Worm (Caenorhabditis elegans): ENCODE measurements around the gene elf-1.

Gene elf-1

ce11 chrIII:656660-657059 lies 32.3 kb upstream of the elf-1 start:
- TF ChIP-seq ceh-82 (tag; optimal IDR thresholded peaks at IDR 0.05) (no peak), dve-1 (tag; optimal IDR thresholded peaks at IDR 0.05; ENCODE audit: insufficient read depth) (no peak), R02D3.7 (tag; optimal IDR thresholded peaks at IDR 0.05) (no peak), aly-2 (tag; optimal IDR thresholded peaks at IDR 0.05) (no peak), F26F4.8 (GFP tag; conservative IDR thresholded peaks at IDR 0.05) (no peak), aha-1 (tag) (no peak), lim-7 (GFP tag; IDR thresholded peaks at IDR 0.05) (no peak)

ce11 chrIII:657241-657640 lies 31.7 kb upstream of the elf-1 start:
- TF ChIP-seq nhr-28 (tag; optimal IDR thresholded peaks at IDR 0.05) (no peak), nhr-25 (tag; optimal IDR thresholded peaks at IDR 0.05; ENCODE audit: borderline replicate concordance, insufficient read depth) (peak; percentile 23), aha-1 (tag) (peak; percentile 1), unc-62 (GFP tag; optimal IDR thresholded peaks at IDR 0.05 in 1 of 2) (peak in 1 of 2 experiments; percentile 76), unc-62 (tag; optimal IDR thresholded peaks at IDR 0.05) (no peak)

ce11 chrIII:658357-658756 lies 30.6 kb upstream of the elf-1 start, which contains the start of gene C09F5.1:
C09F5.1 (plus strand) TSS chrIII:658709.
- TF ChIP-seq nhr-28 (tag; optimal IDR thresholded peaks at IDR 0.05) (peak; percentile 50), hmg-1.1 (GFP tag; IDR thresholded peaks at IDR 0.05) (no peak)

ce11 chrIII:665173-665757 lies 23.7 kb upstream of the elf-1 start, which contains the start of gene C09F5.3:
C09F5.3 (minus strand) TSS chrIII:665266.
- TF ChIP-seq vab-7 (GFP tag; IDR thresholded peaks at IDR 0.05) (0 out of 2 replicates have a peak, but pooled peaks have one; percentile 20), ctbp-1 (GFP tag; IDR thresholded peaks at IDR 0.05) (no peak), set-16 (GFP tag; IDR thresholded peaks at IDR 0.05) (0 out of 2 replicates have a peak, but pooled peaks have one; percentile 21), mdl-1 (tag; optimal IDR thresholded peaks at IDR 0.05) (no peak), php-3 (GFP tag; IDR thresholded peaks at IDR 0.05) (no peak), cey-2 (tag; optimal IDR thresholded peaks at IDR 0.05; ENCODE audit: borderline replicate concordance, insufficient read depth) (no peak), lin-39 (tag; optimal IDR thresholded peaks at IDR 0.05) (no peak), lim-7 (GFP tag; IDR thresholded peaks at IDR 0.05) (no peak), ceh-62 (tag; optimal IDR thresholded peaks at IDR 0.05) (no peak), nhr-48 (tag; optimal IDR thresholded peaks at IDR 0.05) (no peak), Y48G9A.11 (GFP tag; IDR thresholded peaks at IDR 0.05) (no peak), nhr-11 (tag; optimal IDR thresholded peaks at IDR 0.05) (no peak), aha-1 (tag) (peak; percentile 66), ceh-28 (tag; optimal IDR thresholded peaks at IDR 0.05) (no peak), dmd-8 (GFP tag; IDR thresholded peaks at IDR 0.05) (no peak), mes-2 (tag; optimal IDR thresholded peaks at IDR 0.05; ENCODE audit: poor library complexity, severe bottlenecking) (no peak), gei-8 (GFP tag; optimal IDR thresholded peaks at IDR 0.05) (no peak), jun-1 (tag; optimal IDR thresholded peaks at IDR 0.05) (no peak), tag-97 (GFP tag; IDR thresholded peaks at IDR 0.05) (no peak), rbr-2 (tag; optimal IDR thresholded peaks at IDR 0.05) (no peak)

ce11 chrIII:668303-668893 lies 20.6 kb upstream of the elf-1 start, which contains the start of gene W02B3.3:
W02B3.3 (minus strand) TSS chrIII:668433.
- TF ChIP-seq zfp-3 (GFP tag; conservative IDR thresholded peaks at IDR 0.05) = no peak
- peak; percentile 26; the same call in 1 of the 2 replicates for TF ChIP-seq dmd-6 (GFP tag; IDR thresholded peaks at IDR 0.05)
- TF ChIP-seq egl-43 (GFP tag; IDR thresholded peaks at IDR 0.05) = peak; percentile 57; the same call in 1 of the 2 replicates
- peak; percentile 78 for TF ChIP-seq hmg-1.1 (GFP tag; IDR thresholded peaks at IDR 0.05)
- TF ChIP-seq lin-1 (GFP tag; IDR thresholded peaks at IDR 0.05) = no peak
- TF ChIP-seq aha-1 (tag) = peak; percentile 97
- peak; percentile 78 for TF ChIP-seq rbr-2 (tag; optimal IDR thresholded peaks at IDR 0.05)
- TF ChIP-seq lin-38 (GFP tag; IDR thresholded peaks at IDR 0.05) = no peak
- peak; percentile 59 for TF ChIP-seq set-16 (GFP tag; IDR thresholded peaks at IDR 0.05)
- TF ChIP-seq unc-62 (GFP tag; optimal IDR thresholded peaks at IDR 0.05 in 1 of 2) = peak in 1 of 2 experiments; percentile 94
- no peak for TF ChIP-seq unc-62 (tag; optimal IDR thresholded peaks at IDR 0.05)
- TF ChIP-seq F26F4.8 (GFP tag; conservative IDR thresholded peaks at IDR 0.05) = no peak
- no peak for TF ChIP-seq lin-29 (GFP tag; IDR thresholded peaks at IDR 0.05)
- TF ChIP-seq F37D6.2 (tag; optimal IDR thresholded peaks at IDR 0.05) = peak; percentile 47
- peak; percentile 0 for TF ChIP-seq mxl-3 (GFP tag; optimal IDR thresholded peaks at IDR 0.05)
- TF ChIP-seq jun-1 (tag; optimal IDR thresholded peaks at IDR 0.05) = no peak
- peak; percentile 84 for TF ChIP-seq fkh-10 (GFP tag; optimal IDR thresholded peaks at IDR 0.05)
- TF ChIP-seq hlh-11 (tag; optimal IDR thresholded peaks at IDR 0.05) = peak; percentile 31
- TF ChIP-seq T26A8.4 (GFP tag; IDR thresholded peaks at IDR 0.05) = no peak
- peak; percentile 84 for TF ChIP-seq ctbp-1 (GFP tag; IDR thresholded peaks at IDR 0.05)
- TF ChIP-seq mdl-1 (tag; optimal IDR thresholded peaks at IDR 0.05) = peak; percentile 10 to 66
